Fruit fly (Drosophila melanogaster) whole organism, prepupa: ENCODE data around the gene Cad86C.

ENCODE experiments used
- Blimp-1 ChIP-seq: fragments of 200-800 bp; sonication (Bioruptor generic); optimal IDR thresholded peaks from 3 replicates; lab custom pipeline; 2017; ENCODE audit warnings: missing biosample characterization, missing genetic modification characterization, mild to moderate bottlenecking, moderate library complexity, missing genetic modification reagents
- CG10631 ChIP-seq: fragments of 200-800 bp; sonication (Bioruptor generic); optimal IDR thresholded peaks from 2 replicates; lab custom pipeline; 2016; ENCODE audit warnings: missing biosample characterization, missing genetic modification characterization
- CG10669 ChIP-seq: fragments of 200-800 bp; sonication (Bioruptor generic); optimal IDR thresholded peaks from 3 replicates; lab custom pipeline; 2018; ENCODE audit warnings: missing biosample characterization, mild to moderate bottlenecking, missing genetic modification characterization, moderate library complexity
- CG11762 ChIP-seq: fragments of 200-800 bp; sonication (Bioruptor generic); optimal IDR thresholded peaks from 3 replicates; lab custom pipeline; 2016; ENCODE audit warnings: missing biosample characterization, missing genetic modification characterization; ENCODE audit not compliant: insufficient read depth
- CG15336 ChIP-seq: fragments of 200-800 bp; sonication (Bioruptor generic); IDR thresholded peaks from 2 replicates; pipeline ENCODE4 v1.3.6; 2022; ENCODE audit warnings: missing biosample characterization, missing genetic modification characterization
- CG1621 ChIP-seq: fragments of 200-800 bp; sonication (Bioruptor generic); optimal IDR thresholded peaks from 3 replicates; lab custom pipeline; 2018; ENCODE audit warnings: missing biosample characterization, mild to moderate bottlenecking, missing genetic modification characterization
- CG3032 ChIP-seq: fragments of 200-800 bp; optimal IDR thresholded peaks from 2 replicates; lab custom pipeline; 2019; ENCODE audit warnings: missing biosample characterization, mild to moderate bottlenecking, missing genetic modification characterization, moderate library complexity
- CG31627 ChIP-seq: fragments of 200-800 bp; sonication (Bioruptor generic); optimal IDR thresholded peaks from 3 replicates; lab custom pipeline; 2016; ENCODE audit warnings: missing biosample characterization, missing genetic modification characterization
- CG34406 ChIP-seq: fragments of 200-800 bp; sonication (Bioruptor generic); optimal IDR thresholded peaks from 3 replicates; lab custom pipeline; 2016; ENCODE audit warnings: missing biosample characterization, missing genetic modification characterization
- CG3919 ChIP-seq: fragments of 200-800 bp; sonication (Bioruptor generic); optimal IDR thresholded peaks from 3 replicates; lab custom pipeline; 2016; ENCODE audit warnings: missing biosample characterization, missing genetic modification characterization
- CG6163 ChIP-seq: fragments of 200-800 bp; sonication (Bioruptor generic); IDR thresholded peaks from 3 replicates; pipeline ENCODE4 v1.3.6; 2022; ENCODE audit warnings: missing biosample characterization, missing genetic modification characterization
- CG6276 ChIP-seq: fragments of 200-800 bp; sonication (Bioruptor generic); optimal IDR thresholded peaks from 2 replicates; lab custom pipeline; 2017; ENCODE audit warnings: missing biosample characterization, mild to moderate bottlenecking, missing genetic modification characterization
- CG6808 ChIP-seq: fragments of 200-800 bp; sonication (Bioruptor generic); optimal IDR thresholded peaks from 3 replicates; lab custom pipeline; 2017; ENCODE audit warnings: missing biosample characterization, missing genetic modification characterization, mild to moderate bottlenecking, moderate library complexity, missing genetic modification reagents
- CG6854 ChIP-seq: fragments of 200-800 bp; sonication (Bioruptor generic); optimal IDR thresholded peaks from 2 replicates; lab custom pipeline; 2017; ENCODE audit warnings: missing biosample characterization, mild to moderate bottlenecking, missing genetic modification characterization
- CG7368 ChIP-seq: fragments of 200-800 bp; sonication (Bioruptor generic); optimal IDR thresholded peaks from 3 replicates; lab custom pipeline; 2016; ENCODE audit warnings: missing biosample characterization, missing genetic modification characterization
- CG8119 ChIP-seq: fragments of 200-800 bp; sonication (Bioruptor generic); IDR thresholded peaks from 3 replicates; pipeline ENCODE4 v1.3.6; 2022; ENCODE audit warnings: missing biosample characterization, missing genetic modification characterization
- Eip75B ChIP-seq: fragments of 200-800 bp; sonication (Bioruptor generic); optimal IDR thresholded peaks from 3 replicates; lab custom pipeline; 2016; ENCODE audit warnings: missing biosample characterization, missing genetic modification characterization
- Eip78C ChIP-seq: fragments of 200-800 bp; sonication (Bioruptor generic); peaks from one replicate; lab custom pipeline; 2016; ENCODE audit warnings: missing biosample characterization, missing genetic modification characterization
- Ets21C ChIP-seq: fragments of 200-800 bp; sonication (Bioruptor generic); optimal IDR thresholded peaks from 3 replicates; lab custom pipeline; 2016; ENCODE audit warnings: missing biosample characterization, missing genetic modification characterization
- Gug ChIP-seq: fragments of 200-800 bp; sonication (Bioruptor generic); IDR thresholded peaks from 2 replicates; pipeline ENCODE4 v1.3.6; 2022; ENCODE audit warnings: missing biosample characterization, missing genetic modification characterization
- Hr38 ChIP-seq: sonication (Bioruptor generic); optimal IDR thresholded peaks from 2 replicates; lab custom pipeline; 2016; ENCODE audit warnings: missing biosample characterization, missing genetic modification characterization
- Hr39 ChIP-seq: fragments of 200-800 bp; sonication (Bioruptor generic); optimal IDR thresholded peaks from 2 replicates; lab custom pipeline; 2016; ENCODE audit warnings: missing biosample characterization, missing genetic modification characterization
- Hr4 ChIP-seq: fragments of 200-800 bp; sonication (Bioruptor generic); optimal IDR thresholded peaks from 3 replicates; lab custom pipeline; 2016; ENCODE audit warnings: missing biosample characterization, missing genetic modification characterization
- Met ChIP-seq: fragments of 200-800 bp; sonication (Bioruptor generic); optimal IDR thresholded peaks from 3 replicates; lab custom pipeline; 2016; ENCODE audit warnings: missing biosample characterization, missing genetic modification characterization
- Smox ChIP-seq: fragments of 200-800 bp; sonication (Bioruptor generic); optimal IDR thresholded peaks from 3 replicates; lab custom pipeline; 2016; ENCODE audit warnings: missing biosample characterization, missing genetic modification characterization
- Sox14 ChIP-seq: fragments of 200-800 bp; sonication (Bioruptor generic); optimal IDR thresholded peaks from 3 replicates; lab custom pipeline; 2016; ENCODE audit warnings: missing biosample characterization, missing genetic modification characterization
- cyc ChIP-seq: fragments of 200-800 bp; sonication (Bioruptor generic); optimal IDR thresholded peaks from 3 replicates; lab custom pipeline; 2016; ENCODE audit warnings: missing biosample characterization, missing genetic modification characterization
- dac ChIP-seq: fragments of 200-800 bp; sonication (Bioruptor generic); optimal IDR thresholded peaks from 2 replicates; lab custom pipeline; 2017; ENCODE audit warnings: missing biosample characterization, mild to moderate bottlenecking, missing genetic modification characterization
- dsx ChIP-seq: fragments of 200-800 bp; optimal IDR thresholded peaks from 3 replicates; lab custom pipeline; 2019; ENCODE audit warnings: missing biosample characterization, mild to moderate bottlenecking, missing genetic modification characterization, moderate library complexity; ENCODE audit not compliant: poor library complexity, severe bottlenecking
- eg ChIP-seq: fragments of 200-800 bp; sonication (Bioruptor generic); IDR thresholded peaks from 3 replicates; pipeline ENCODE4 v1.3.6; 2022; ENCODE audit warnings: missing biosample characterization, missing genetic modification characterization
- fkh ChIP-seq: fragments of 200-800 bp; sonication (Bioruptor generic); optimal IDR thresholded peaks from 3 replicates; lab custom pipeline; 2017; ENCODE audit warnings: missing biosample characterization, mild to moderate bottlenecking, missing genetic modification characterization, moderate library complexity
- net ChIP-seq: fragments of 200-800 bp; sonication (Bioruptor generic); optimal IDR thresholded peaks from 3 replicates; lab custom pipeline; 2016; ENCODE audit warnings: missing biosample characterization, missing genetic modification characterization
- pdm3 ChIP-seq: fragments of 200-800 bp; sonication (Bioruptor generic); optimal IDR thresholded peaks from 3 replicates; lab custom pipeline; 2016; ENCODE audit warnings: missing biosample characterization, missing genetic modification characterization
- salr ChIP-seq, 2 experiments: fragments of 200-800 bp; sonication (Bioruptor generic); optimal IDR thresholded peaks; 3 replicates each; lab custom pipeline; 2016 to 2018; ENCODE audit warnings: missing biosample characterization in 2 of 2, missing genetic modification characterization in 2 of 2, mild to moderate bottlenecking in 1 of 2
- ss ChIP-seq, 2 experiments: fragments of 200-800 bp; sonication (Bioruptor generic); optimal IDR thresholded peaks; 2 replicates in 1 of 2; 3 replicates in 1 of 2; lab custom pipeline; 2017 to 2018; ENCODE audit warnings: mild to moderate bottlenecking in 2 of 2, missing biosample characterization in 2 of 2, missing genetic modification characterization in 2 of 2, moderate library complexity in 1 of 2
- svp ChIP-seq: fragments of 200-800 bp; sonication (Bioruptor generic); peaks from one replicate; lab custom pipeline; 2016; ENCODE audit warnings: missing biosample characterization, missing genetic modification characterization
- topi ChIP-seq: fragments of 200-800 bp; sonication (Bioruptor generic); optimal IDR thresholded peaks from 3 replicates; lab custom pipeline; 2016; ENCODE audit warnings: missing biosample characterization, missing genetic modification characterization
- vri ChIP-seq: fragments of 200-800 bp; sonication (Bioruptor generic); optimal IDR thresholded peaks from 3 replicates; lab custom pipeline; 2016; ENCODE audit warnings: missing biosample characterization, mild to moderate bottlenecking, missing genetic modification characterization

Gene Cad86C

dm6 chr3R:10881824-10882559 is 55.1 kb downstream of the Cad86C start, which contains the start of gene Tpc1 (continued):
- no peak for TF ChIP-seq CG7368
- TF ChIP-seq salr (GFP tag; optimal IDR thresholded peaks at IDR 0.05; lab: Kevin White, UChicago) = no peak
- peak; percentile 15 for TF ChIP-seq cyc
- TF ChIP-seq Ets21C (GFP tag; lab: Kevin White, UChicago) = peak; percentile 36
- no peak for TF ChIP-seq CG10669 (GFP tag; lab: Kevin White, UChicago)
- TF ChIP-seq CG1621 (tag; lab: Kevin White, UChicago) = no peak
- no peak for TF ChIP-seq CG8119 (GFP tag; lab: Robert Waterston, UW)
- peak; percentile 80 for TF ChIP-seq CG6854 (GFP tag; lab: Kevin White, UChicago)
- TF ChIP-seq CG31627 = peak; percentile 42
- no peak for TF ChIP-seq CG6808
- peak; percentile 20 for TF ChIP-seq dsx (GFP tag; lab: Kevin White, UChicago)
- TF ChIP-seq Gug (GFP tag; lab: Robert Waterston, UW) = no peak
- no peak for TF ChIP-seq CG10631
- TF ChIP-seq CG3032 (tag; lab: Kevin White, UChicago) = peak; percentile 43
- TF ChIP-seq pdm3 (GFP tag; lab: Kevin White, UChicago) = peak; percentile 45
- peak; percentile 47 for TF ChIP-seq CG3919 (GFP tag; lab: Kevin White, UChicago)

dm6 chr3R:10884031-10884677 is 57.3 kb downstream of the Cad86C start:
- peak; percentile 39 for TF ChIP-seq svp
- TF ChIP-seq CG15336 (GFP tag; lab: Robert Waterston, UW) = peak; percentile 38; the same call in 1 of the 2 replicates
- TF ChIP-seq Gug (GFP tag; lab: Robert Waterston, UW) = 0 out of 2 replicates have a peak, but pooled peaks have one; percentile 24
- peak; percentile 64 for TF ChIP-seq Eip78C (GFP tag; lab: Kevin White, UChicago)
- TF ChIP-seq CG6163 (GFP tag; lab: Robert Waterston, UW) = peak; percentile 44; the same call in 1 of the 3 replicates
- peak; percentile 79 for TF ChIP-seq eg (GFP tag; lab: Robert Waterston, UW)
- no peak for TF ChIP-seq fkh (GFP tag; lab: Kevin White, UChicago)
- no peak for TF ChIP-seq dac (GFP tag; lab: Kevin White, UChicago)
- peak; percentile 15 for TF ChIP-seq Hr4 (GFP tag; lab: Kevin White, UChicago)
- TF ChIP-seq Ets21C (GFP tag; lab: Kevin White, UChicago) = no peak
- peak; percentile 22 for TF ChIP-seq CG6276
- peak; percentile 39; the same call in 2 of the 3 replicates for TF ChIP-seq CG8119 (GFP tag; lab: Robert Waterston, UW)
- TF ChIP-seq, all 60 proteins: peak for 9

DNA sequence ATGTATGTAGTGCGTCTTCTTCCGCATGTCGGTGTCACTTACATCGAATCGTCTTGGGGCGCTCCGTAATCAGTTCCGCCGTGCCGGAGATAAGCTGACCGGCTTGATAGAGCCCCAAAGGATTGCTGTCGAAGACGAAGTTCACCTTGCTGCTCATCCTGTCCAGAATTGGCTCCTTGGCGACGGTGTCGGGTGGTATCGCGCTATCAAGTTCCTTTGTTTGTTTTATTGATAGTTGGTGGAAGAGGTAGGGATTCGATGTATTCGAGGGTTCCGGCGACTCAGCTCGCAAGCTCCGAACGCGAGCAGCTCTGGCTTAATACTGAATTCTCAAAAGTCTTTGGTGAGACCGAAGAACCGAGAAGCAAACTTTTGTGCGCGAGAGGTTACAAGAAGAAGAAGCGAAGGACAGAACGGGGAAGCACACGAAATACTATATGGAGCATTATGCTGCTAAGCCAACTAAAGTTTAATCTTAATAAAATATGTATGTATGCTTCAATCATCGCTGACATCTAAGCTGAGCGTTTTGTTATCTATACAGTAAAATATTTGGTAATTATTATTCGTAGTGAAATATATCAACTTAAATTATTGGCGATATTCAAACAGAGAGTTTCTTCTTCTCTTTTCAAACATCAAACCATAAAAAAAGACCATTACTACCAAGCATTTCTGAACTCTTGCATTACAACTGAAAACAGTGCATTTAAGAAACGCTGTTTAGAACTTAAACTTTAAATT is 58.0 kb downstream of the Cad86C start, which contains the start of gene CG14696:
CG14696 (minus strand) TSS at position 324 of the 744 bp plus-strand sequence.
- TF ChIP-seq Sox14 (peak; percentile 8), Hr38 (no peak), Eip78C (GFP tag; lab: Kevin White, UChicago) (peak; percentile 1), Smox (GFP tag; lab: Kevin White, UChicago) (no peak), Met (GFP tag; lab: Kevin White, UChicago) (no peak), Blimp-1 (GFP tag; lab: Kevin White, UChicago) (no peak)
- TF ChIP-seq, all 60 proteins: peak for 2

DNA sequence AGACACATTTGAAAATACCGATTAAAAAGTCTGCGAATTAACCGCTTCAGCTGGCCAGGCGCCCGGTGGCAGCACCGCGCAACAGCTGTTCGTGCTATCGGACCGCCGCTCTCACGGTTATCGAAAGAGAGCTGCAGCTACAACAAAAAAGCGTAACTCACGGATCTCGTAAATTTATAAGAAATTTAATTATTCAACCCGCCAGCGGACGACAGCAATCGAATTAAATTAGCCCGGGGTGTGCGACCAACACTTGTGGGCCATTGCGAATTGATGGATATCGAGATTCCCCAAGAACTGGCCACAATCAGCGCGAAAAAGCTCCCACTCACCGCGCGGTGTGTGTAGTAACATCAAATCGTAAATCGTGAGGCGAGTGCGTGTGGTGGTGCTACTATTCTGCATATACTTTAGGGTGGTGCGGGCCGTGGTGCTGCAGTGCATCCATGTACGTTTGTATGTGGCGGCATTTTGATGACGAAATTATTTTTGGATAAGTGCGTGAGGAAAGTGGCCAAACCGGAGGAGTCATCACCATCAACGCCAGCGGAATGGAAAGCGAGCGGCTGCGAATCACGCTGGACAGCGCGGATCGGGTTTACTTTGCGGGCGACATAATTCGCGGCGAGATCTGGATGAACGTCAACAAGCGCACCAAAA is 58.7 kb downstream of the Cad86C start, which contains the start of gene Leash:
Leash (plus strand) TSS at position 119 of the 660 bp plus-strand sequence.
- no peak for TF ChIP-seq Hr39 (GFP tag; lab: Kevin White, UChicago)
- TF ChIP-seq CG6276 = peak; percentile 29
- TF ChIP-seq Eip75B (GFP tag; lab: Kevin White, UChicago) = no peak
- 0 out of 3 replicates have a peak, but pooled peaks have one; percentile 14 for TF ChIP-seq CG6163 (GFP tag; lab: Robert Waterston, UW)
- TF ChIP-seq ss (GFP tag; optimal IDR thresholded peaks at IDR 0.05; lab: Kevin White, UChicago) = peak; percentile 13 to 36
- TF ChIP-seq CG10669 (GFP tag; lab: Kevin White, UChicago) = no peak
- TF ChIP-seq Eip78C (GFP tag; lab: Kevin White, UChicago) = peak; percentile 64
- no peak for TF ChIP-seq topi
- TF ChIP-seq cyc = no peak
- peak; percentile 62 for TF ChIP-seq svp
- no peak for TF ChIP-seq CG31627
- TF ChIP-seq CG1621 (tag; lab: Kevin White, UChicago) = peak; percentile 3
- TF ChIP-seq Hr38 = no peak
- TF ChIP-seq CG34406 = no peak
- TF ChIP-seq vri = peak; percentile 60
- no peak for TF ChIP-seq fkh (GFP tag; lab: Kevin White, UChicago)
- peak; percentile 52 for TF ChIP-seq CG6854 (GFP tag; lab: Kevin White, UChicago)
- no peak for TF ChIP-seq CG11762 (GFP tag; lab: Kevin White, UChicago)
- no peak for TF ChIP-seq net
